Worm (Caenorhabditis elegans) whole organism, young adult: ENCODE results near the gene T10B5.10.

Experiments used
- F10E7.11 ChIP-seq: sonication (generic microtip); optimal IDR thresholded peaks from 2 replicates; lab custom pipeline; 2017; ENCODE audit warnings: mild to moderate bottlenecking, missing genetic modification characterization, moderate library complexity, missing compliant biosample characterization
- attf-5 ChIP-seq: fragments of 200-800 bp; sonication (Bioruptor generic); optimal IDR thresholded peaks from 2 replicates; lab custom pipeline; 2018; ENCODE audit warnings: mild to moderate bottlenecking, missing genetic modification characterization, missing compliant biosample characterization
- ccch-3 ChIP-seq: fragments of 200-800 bp; sonication (Bioruptor generic); optimal IDR thresholded peaks from 2 replicates; lab custom pipeline; 2018; ENCODE audit warnings: mild to moderate bottlenecking, missing genetic modification characterization, missing compliant biosample characterization
- sea-2 ChIP-seq: fragments of 200-800 bp; sonication (Bioruptor generic); IDR thresholded peaks from 2 replicates; pipeline ENCODE4 v1.3.6; 2022; ENCODE audit warnings: missing genetic modification characterization, missing compliant biosample characterization
- ztf-22 ChIP-seq: fragments of 200-800 bp; sonication (Bioruptor generic); optimal IDR thresholded peaks from 2 replicates; lab custom pipeline; 2018; ENCODE audit warnings: mild to moderate bottlenecking, missing genetic modification characterization, moderate library complexity, missing compliant biosample characterization

- TF ChIP-seq F10E7.11, result no peak
- no peak for TF ChIP-seq ztf-22 (GFP tag; lab: Kevin White, UChicago)
- TF ChIP-seq ccch-3 (GFP tag; lab: Kevin White, UChicago), result no peak
- TF ChIP-seq sea-2 (GFP tag; lab: Robert Waterston, UW), result no peak
- peak; percentile 98 for TF ChIP-seq attf-5 (GFP tag; lab: Kevin White, UChicago)
These were observed 15.8 kb upstream of the T10B5.10 start, which contains the start of the genes T10B5.4 and cct-7 for ce11 chrV:1871768-1872296.
